Worm (Caenorhabditis elegans): ENCODE data around the gene dhc-4.

ce11 chrIII:10930850-10931249 lies 38.9 kb upstream of the dhc-4 start, which contains the start of gene M142.5:
- TF ChIP-seq egl-13 (tag; optimal IDR thresholded peaks at IDR 0.05) (no peak), nhr-12 (tag; optimal IDR thresholded peaks at IDR 0.05) (no peak), unc-30 (tag; optimal IDR thresholded peaks at IDR 0.05) (no peak), nhr-28 (tag; optimal IDR thresholded peaks at IDR 0.05) (no peak), ces-1 (GFP tag; optimal IDR thresholded peaks at IDR 0.05) (no peak), efl-1 (optimal IDR thresholded peaks at IDR 0.05) (peak; percentile 41 to 43), efl-1 (GFP tag; optimal IDR thresholded peaks at IDR 0.05 in 1 of 2) (peak; percentile 49 to 80), unc-62 (GFP tag; optimal IDR thresholded peaks at IDR 0.05) (no peak), snpc-4 (tag; optimal IDR thresholded peaks at IDR 0.05) (no peak), aly-2 (tag; optimal IDR thresholded peaks at IDR 0.05) (no peak), pax-3 (tag; optimal IDR thresholded peaks at IDR 0.05) (no peak), lin-39 (tag; optimal IDR thresholded peaks at IDR 0.05) (no peak), nhr-85 (tag) (no peak), unc-86 (tag; optimal IDR thresholded peaks at IDR 0.05) (no peak), fos-1 (tag; optimal IDR thresholded peaks at IDR 0.05) (no peak)
